Fruit fly (Drosophila melanogaster): ENCODE measurements around the gene CG15286.

The CG15286 gene

DNA sequence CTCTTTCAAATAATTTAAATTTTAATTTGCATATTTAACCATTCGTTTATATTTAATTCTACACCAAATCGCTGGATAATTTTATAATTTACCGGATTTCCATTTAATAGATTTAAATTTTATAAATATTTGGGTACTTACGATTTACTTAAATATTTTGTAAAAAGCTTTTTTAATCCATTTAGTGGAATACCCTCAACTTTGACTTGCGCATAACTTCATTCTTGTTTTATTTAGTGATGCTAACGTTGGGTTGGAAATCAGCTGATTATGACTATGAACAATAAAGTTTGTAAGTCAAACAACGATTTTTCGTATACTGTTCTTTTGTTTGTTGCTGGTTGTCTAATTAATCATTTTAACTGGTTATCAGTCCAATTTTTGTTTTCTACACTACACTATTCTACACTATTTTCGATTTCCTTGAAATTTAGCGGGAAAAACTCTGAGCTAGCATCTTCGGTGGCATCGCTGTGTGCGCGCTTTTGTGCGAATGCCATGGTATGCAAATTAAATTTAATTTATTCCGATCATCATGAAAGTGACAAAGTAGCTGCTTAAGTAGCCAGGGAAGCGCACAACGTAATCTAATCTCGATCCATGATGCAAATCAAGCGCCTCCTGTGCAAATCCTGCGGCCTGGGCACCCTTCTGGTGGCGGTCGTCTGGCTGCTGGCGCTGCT, 20.9 kb downstream of the CG15286 start, which contains the start of gene Pgant35A:
Gene Pgant35A (plus strand): TSS at position 473 of the 683 bp plus-strand sequence.
- no peak for TF ChIP-seq CG5204 (GFP tag; optimal IDR thresholded peaks at IDR 0.05)
- TF ChIP-seq kay (GFP tag; ENCODE audit: borderline replicate concordance) = no peak
- peak; percentile 1 for TF ChIP-seq pad (GFP tag; optimal IDR thresholded peaks at IDR 0.05)
- TF ChIP-seq tj (GFP tag; optimal IDR thresholded peaks at IDR 0.05) = peak; percentile 17
- TF ChIP-seq ovo (GFP tag; optimal IDR thresholded peaks at IDR 0.05) = no peak
- TF ChIP-seq Crg-1 (GFP tag; optimal IDR thresholded peaks at IDR 0.05) = peak; percentile 36
- TF ChIP-seq Mnt (GFP tag; optimal IDR thresholded peaks at IDR 0.05) = peak; percentile 22
- TF ChIP-seq CG11617 (GFP tag; optimal IDR thresholded peaks at IDR 0.05) = peak; percentile 13
- TF ChIP-seq CG33017 (tag; optimal IDR thresholded peaks at IDR 0.05) = peak; percentile 54
- peak; percentile 46 for TF ChIP-seq CG7101 (tag; optimal IDR thresholded peaks at IDR 0.05)

dm6 chr2L:14361281-14361680, 23.2 kb downstream of the CG15286 start:
- no peak for TF ChIP-seq CG7045 (GFP tag; optimal IDR thresholded peaks at IDR 0.05)
- TF ChIP-seq tj (GFP tag; optimal IDR thresholded peaks at IDR 0.05) = peak; percentile 96
- TF ChIP-seq toe (GFP tag; optimal IDR thresholded peaks at IDR 0.05) = no peak

DNA sequence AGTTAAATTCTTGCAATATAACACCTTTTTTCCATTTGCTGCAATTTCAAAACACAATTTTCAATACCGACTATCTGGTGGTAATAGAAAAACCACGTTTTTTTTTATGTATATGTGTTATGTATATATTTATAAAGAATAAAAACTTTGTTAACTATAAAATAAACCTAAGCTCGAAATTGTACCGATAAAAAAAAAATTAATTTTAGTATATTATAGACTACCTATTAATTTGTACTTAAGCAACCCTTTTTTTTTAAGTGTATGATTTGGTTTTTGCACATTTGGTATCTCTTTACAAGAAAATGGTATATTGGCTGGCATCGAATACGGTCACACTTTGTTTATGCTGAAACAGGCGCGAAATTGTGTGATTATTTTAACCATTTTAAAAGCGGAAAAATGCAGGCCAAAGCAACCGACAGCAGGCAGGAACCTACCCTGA, 23.7 kb downstream of the CG15286 start, which contains the start of gene spel1:
Gene spel1 (plus strand): TSS at position 334 of the 445 bp plus-strand sequence.
- TF ChIP-seq CG1620 (GFP tag; optimal IDR thresholded peaks at IDR 0.05) = no peak
- peak; percentile 56 for TF ChIP-seq CG14711 (tag; optimal IDR thresholded peaks at IDR 0.05)
- TF ChIP-seq pad (GFP tag; optimal IDR thresholded peaks at IDR 0.05) = peak; percentile 0
- TF ChIP-seq cnc (optimal IDR thresholded peaks at IDR 0.05) = no peak
- no peak for TF ChIP-seq Mnt (GFP tag; optimal IDR thresholded peaks at IDR 0.05)
- TF ChIP-seq bab1 (GFP tag; optimal IDR thresholded peaks at IDR 0.05) = peak; percentile 81
- peak; percentile 76 for TF ChIP-seq CG7101 (tag; optimal IDR thresholded peaks at IDR 0.05)
- no peak for TF ChIP-seq toe (GFP tag; optimal IDR thresholded peaks at IDR 0.05)
- TF ChIP-seq kay (GFP tag; ENCODE audit: borderline replicate concordance) = no peak
- TF ChIP-seq cic (GFP tag; optimal IDR thresholded peaks at IDR 0.05) = no peak
- peak; percentile 58 for TF ChIP-seq CG33017 (tag; optimal IDR thresholded peaks at IDR 0.05)
- TF ChIP-seq CG12768 (GFP tag; optimal IDR thresholded peaks at IDR 0.05) = no peak
- no peak for TF ChIP-seq Crg-1 (GFP tag; optimal IDR thresholded peaks at IDR 0.05)
- TF ChIP-seq CG7045 (GFP tag; optimal IDR thresholded peaks at IDR 0.05) = peak; percentile 55
- TF ChIP-seq CG11617 (GFP tag; optimal IDR thresholded peaks at IDR 0.05) = peak; percentile 31

- no peak for TF ChIP-seq pad (GFP tag; optimal IDR thresholded peaks at IDR 0.05)
- TF ChIP-seq CG7045 (GFP tag; optimal IDR thresholded peaks at IDR 0.05) = no peak
- TF ChIP-seq CG1620 (GFP tag; optimal IDR thresholded peaks at IDR 0.05) = no peak
- no peak for TF ChIP-seq CG7101 (tag; optimal IDR thresholded peaks at IDR 0.05)
- TF ChIP-seq kay (GFP tag; ENCODE audit: borderline replicate concordance) = no peak
- no peak for TF ChIP-seq cnc (optimal IDR thresholded peaks at IDR 0.05)
- TF ChIP-seq bab1 (GFP tag; optimal IDR thresholded peaks at IDR 0.05) = no peak
- TF ChIP-seq CG12768 (GFP tag; optimal IDR thresholded peaks at IDR 0.05) = no peak
Measured at dm6 chr2L:14366590-14367273, 28.7 kb downstream of the CG15286 start.

DNA sequence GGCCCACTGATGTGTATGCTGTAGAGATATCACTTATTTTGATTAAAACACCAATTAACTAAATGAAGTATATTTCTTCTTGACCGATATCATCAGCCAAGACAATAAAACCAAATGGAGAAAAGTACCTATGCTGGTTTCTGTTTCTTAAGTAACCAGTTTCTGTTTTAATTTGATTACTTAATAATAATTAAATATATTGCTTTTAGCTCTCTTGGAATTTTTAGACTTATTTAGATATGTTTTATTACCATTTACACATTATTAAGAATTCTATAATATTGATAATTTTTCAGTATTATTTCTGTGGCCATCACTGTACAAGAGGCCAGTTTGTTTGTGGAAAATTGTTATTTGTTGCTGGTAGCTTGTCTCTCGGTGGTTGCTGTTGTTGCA, 29.2 kb downstream of the CG15286 start:
- TF ChIP-seq CG11617 (GFP tag; optimal IDR thresholded peaks at IDR 0.05) (no peak), kay (GFP tag; ENCODE audit: borderline replicate concordance) (no peak)

dm6 chr2L:14368833-14369232, 30.8 kb downstream of the CG15286 start:
- TF ChIP-seq CG33017 (tag; optimal IDR thresholded peaks at IDR 0.05) = no peak
- TF ChIP-seq CG1620 (GFP tag; optimal IDR thresholded peaks at IDR 0.05) = no peak
- no peak for TF ChIP-seq Crg-1 (GFP tag; optimal IDR thresholded peaks at IDR 0.05)
- no peak for TF ChIP-seq pad (GFP tag; optimal IDR thresholded peaks at IDR 0.05)
- no peak for TF ChIP-seq Hr96 (GFP tag; optimal IDR thresholded peaks at IDR 0.05)
- TF ChIP-seq bab1 (GFP tag; optimal IDR thresholded peaks at IDR 0.05) = no peak
- no peak for TF ChIP-seq Clk (GFP tag; optimal IDR thresholded peaks at IDR 0.05)
- TF ChIP-seq CG7101 (tag; optimal IDR thresholded peaks at IDR 0.05) = no peak
- TF ChIP-seq ovo (GFP tag; optimal IDR thresholded peaks at IDR 0.05) = no peak
- no peak for TF ChIP-seq tj (GFP tag; optimal IDR thresholded peaks at IDR 0.05)
